Fruit fly (Drosophila melanogaster) whole organism, embryonic: ENCODE data around the gene CG9662.
A peak's percentile ranks its signal among the peaks of the same experiment; 100 is the strongest.

Experiments used
- Atf-2 ChIP-seq: fragments of 200-800 bp; sonication (Bioruptor generic); optimal IDR thresholded peaks from 2 replicates; lab custom pipeline; 2016; ENCODE audit warnings: missing biosample characterization, missing genetic modification characterization
- Atf3 ChIP-seq: fragments of 200-800 bp; sonication (Bioruptor generic); optimal IDR thresholded peaks from 3 replicates; lab custom pipeline; 2016; ENCODE audit warnings: missing biosample characterization, missing genetic modification characterization
- Bdp1 ChIP-seq: fragments of 200-800 bp; sonication (Bioruptor generic); optimal IDR thresholded peaks from 3 replicates; lab custom pipeline; 2016; ENCODE audit warnings: missing biosample characterization, missing genetic modification characterization
- CG1024 ChIP-seq: fragments of 200-800 bp; sonication (Bioruptor generic); IDR thresholded peaks from 2 replicates; pipeline ENCODE4 v1.3.6; 2022; ENCODE audit warnings: missing biosample characterization, missing genetic modification characterization
- CG10366 ChIP-seq: fragments of 200-800 bp; sonication (Bioruptor generic); IDR thresholded peaks from 2 replicates; pipeline ENCODE4 v1.3.6; 2022; ENCODE audit warnings: missing biosample characterization, missing genetic modification characterization
- CG10979 ChIP-seq: fragments of 200-800 bp; sonication (Bioruptor generic); optimal IDR thresholded peaks from 2 replicates; lab custom pipeline; 2018; ENCODE audit warnings: missing biosample characterization, mild to moderate bottlenecking, missing genetic modification characterization, moderate library complexity
- CG11085 ChIP-seq: fragments of 200-800 bp; sonication (Bioruptor generic); IDR thresholded peaks from 2 replicates; pipeline ENCODE4 v1.3.6; 2022; ENCODE audit warnings: missing biosample characterization, missing genetic modification characterization
- CG12391 ChIP-seq: fragments of 200-800 bp; sonication (Bioruptor generic); optimal IDR thresholded peaks from 3 replicates; lab custom pipeline; 2018; ENCODE audit warnings: missing biosample characterization, mild to moderate bottlenecking, missing genetic modification characterization, moderate library complexity
- CG14014 ChIP-seq: fragments of 200-800 bp; sonication (Bioruptor generic); IDR thresholded peaks from 2 replicates; pipeline ENCODE4 v1.3.6; 2022; ENCODE audit warnings: missing biosample characterization, missing genetic modification characterization
- CG14710 ChIP-seq: fragments of 200-800 bp; sonication (Bioruptor generic); optimal IDR thresholded peaks from 3 replicates; lab custom pipeline; 2019; ENCODE audit warnings: missing biosample characterization, mild to moderate bottlenecking, missing genetic modification characterization, moderate library complexity
- CG17186 ChIP-seq: fragments of 200-800 bp; sonication (Bioruptor generic); optimal IDR thresholded peaks from 3 replicates; lab custom pipeline; 2017; ENCODE audit warnings: missing biosample characterization, missing genetic modification reagents, missing genetic modification characterization
- CG17359 ChIP-seq: fragments of 200-800 bp; sonication (Bioruptor generic); optimal IDR thresholded peaks from 3 replicates; lab custom pipeline; 2018; ENCODE audit warnings: missing biosample characterization, mild to moderate bottlenecking, missing genetic modification characterization, moderate library complexity
- CG17385 ChIP-seq: fragments of 200-800 bp; sonication (Bioruptor generic); optimal IDR thresholded peaks from 3 replicates; lab custom pipeline; 2018; ENCODE audit warnings: missing biosample characterization, mild to moderate bottlenecking, missing genetic modification characterization
- CG18262 ChIP-seq: fragments of 200-800 bp; optimal IDR thresholded peaks from 3 replicates; lab custom pipeline; 2019; ENCODE audit warnings: missing biosample characterization, mild to moderate bottlenecking, missing genetic modification characterization, moderate library complexity
- CG2678 ChIP-seq: fragments of 200-800 bp; sonication (Bioruptor generic); optimal IDR thresholded peaks from 3 replicates; lab custom pipeline; 2019; ENCODE audit warnings: missing biosample characterization, mild to moderate bottlenecking, missing genetic modification characterization, moderate library complexity
- CG2875 ChIP-seq: fragments of 200-800 bp; sonication (Bioruptor generic); optimal IDR thresholded peaks from 2 replicates; lab custom pipeline; 2017; ENCODE audit warnings: missing biosample characterization, mild to moderate bottlenecking, missing genetic modification characterization, missing genetic modification reagents
- CG30020 ChIP-seq: fragments of 200-800 bp; optimal IDR thresholded peaks from 2 replicates; lab custom pipeline; 2019; ENCODE audit warnings: missing biosample characterization, mild to moderate bottlenecking, missing genetic modification characterization, moderate library complexity
- CG6689 ChIP-seq: fragments of 200-800 bp; sonication (Bioruptor generic); IDR thresholded peaks from 2 replicates; pipeline ENCODE4 v1.3.6; 2022; ENCODE audit warnings: missing biosample characterization, missing genetic modification characterization
- CG7839 ChIP-seq: fragments of 200-800 bp; sonication (Bioruptor generic); optimal IDR thresholded peaks from 3 replicates; lab custom pipeline; 2018; ENCODE audit warnings: missing biosample characterization, mild to moderate bottlenecking, missing genetic modification characterization, moderate library complexity
- CG8089 ChIP-seq: fragments of 200-800 bp; sonication (Bioruptor generic); optimal IDR thresholded peaks from 3 replicates; lab custom pipeline; 2016; ENCODE audit warnings: missing biosample characterization, missing genetic modification characterization
- CG8281 ChIP-seq: fragments of 200-800 bp; sonication (Bioruptor generic); optimal IDR thresholded peaks from 2 replicates; lab custom pipeline; 2018; ENCODE audit warnings: missing biosample characterization, mild to moderate bottlenecking, missing genetic modification characterization, moderate library complexity
- CG9609 ChIP-seq: fragments of 200-800 bp; sonication (Bioruptor generic); optimal IDR thresholded peaks from 3 replicates; lab custom pipeline; 2016; ENCODE audit warnings: missing biosample characterization, missing genetic modification characterization
- CG9797 ChIP-seq: fragments of 200-800 bp; sonication (Bioruptor generic); optimal IDR thresholded peaks from 3 replicates; lab custom pipeline; 2018; ENCODE audit warnings: missing biosample characterization, mild to moderate bottlenecking, missing genetic modification characterization
- Chrac-16 ChIP-seq: fragments of 200-800 bp; sonication (Bioruptor generic); optimal IDR thresholded peaks from 3 replicates; lab custom pipeline; 2016; ENCODE audit warnings: missing biosample characterization, missing genetic modification characterization
- D ChIP-seq, 2 experiments: fragments of 200-800 bp in 1 of 2; fragments of >200 bp in 1 of 2; sonication (Bioruptor generic) in 1 of 2; optimal IDR thresholded peaks; 2 replicates in 1 of 2; 3 replicates in 1 of 2; lab custom pipeline; 2017; ENCODE audit warnings: mild to moderate bottlenecking in 1 of 2, missing biosample characterization in 1 of 2, missing genetic modification characterization in 1 of 2, missing genetic modification reagents in 1 of 2
- D19A ChIP-seq: fragments of 200-800 bp; optimal IDR thresholded peaks from 3 replicates; lab custom pipeline; 2019; ENCODE audit warnings: missing biosample characterization, mild to moderate bottlenecking, missing genetic modification characterization, moderate library complexity
- H2.0 ChIP-seq: fragments of 200-800 bp; sonication (Bioruptor generic); IDR thresholded peaks from 2 replicates; pipeline ENCODE4 v1.3.6; 2022; ENCODE audit warnings: missing biosample characterization, missing genetic modification characterization
- Hr3 ChIP-seq: fragments of 200-800 bp; sonication (Bioruptor generic); optimal IDR thresholded peaks from 3 replicates; lab custom pipeline; 2016; ENCODE audit warnings: missing biosample characterization, missing genetic modification characterization
- Hr51 ChIP-seq, 2 experiments: fragments of 200-800 bp; sonication (Bioruptor generic); optimal IDR thresholded peaks; 2 replicates in 1 of 2; 3 replicates in 1 of 2; lab custom pipeline; 2016 to 2018; ENCODE audit warnings: missing biosample characterization in 2 of 2, missing genetic modification characterization in 2 of 2, mild to moderate bottlenecking in 1 of 2, moderate library complexity in 1 of 2
- MTF-1 ChIP-seq: fragments of 200-800 bp; sonication (Bioruptor generic); optimal IDR thresholded peaks from 2 replicates; lab custom pipeline; 2018; ENCODE audit warnings: missing biosample characterization, mild to moderate bottlenecking, missing genetic modification characterization, borderline replicate concordance
- NK7.1 ChIP-seq: fragments of 200-800 bp; sonication (Bioruptor generic); optimal IDR thresholded peaks from 3 replicates; lab custom pipeline; 2016; ENCODE audit warnings: missing biosample characterization, missing genetic modification characterization
- Neu2 ChIP-seq: fragments of 200-800 bp; sonication (Bioruptor generic); optimal IDR thresholded peaks from 3 replicates; lab custom pipeline; 2016; ENCODE audit warnings: missing biosample characterization, missing genetic modification characterization, borderline replicate concordance
- PHDP ChIP-seq: fragments of 200-800 bp; sonication (Bioruptor generic); optimal IDR thresholded peaks from 3 replicates; lab custom pipeline; 2018; ENCODE audit warnings: missing biosample characterization, mild to moderate bottlenecking, missing genetic modification characterization, moderate library complexity
- az2 ChIP-seq: fragments of 200-800 bp; sonication (Bioruptor generic); optimal IDR thresholded peaks from 3 replicates; lab custom pipeline; 2016; ENCODE audit warnings: missing biosample characterization, missing genetic modification characterization
- br ChIP-seq: fragments of >200 bp; optimal IDR thresholded peaks from 2 replicates; lab custom pipeline; 2017
- bsh ChIP-seq, 2 experiments: fragments of 200-800 bp; sonication (Bioruptor generic); optimal IDR thresholded peaks; 2 replicates each; lab custom pipeline; 2017 to 2018; ENCODE audit warnings: mild to moderate bottlenecking in 2 of 2, missing biosample characterization in 2 of 2, missing genetic modification characterization in 2 of 2, moderate library complexity in 1 of 2
- ci ChIP-seq: fragments of 200-800 bp; sonication (Bioruptor generic); IDR thresholded peaks from 3 replicates; pipeline ENCODE4 v1.3.6; 2022; ENCODE audit warnings: missing biosample characterization, missing genetic modification characterization
- dmrt99B ChIP-seq: fragments of 200-800 bp; sonication (Bioruptor generic); optimal IDR thresholded peaks from 2 replicates; lab custom pipeline; 2018; ENCODE audit warnings: missing biosample characterization, mild to moderate bottlenecking, missing genetic modification characterization, moderate library complexity
- fd96Cb ChIP-seq: fragments of 200-800 bp; sonication (Bioruptor generic); optimal IDR thresholded peaks from 2 replicates; lab custom pipeline; 2018; ENCODE audit warnings: missing biosample characterization, mild to moderate bottlenecking, missing genetic modification characterization, moderate library complexity
- grau ChIP-seq: fragments of 200-800 bp; optimal IDR thresholded peaks from 3 replicates; lab custom pipeline; 2019; ENCODE audit warnings: missing biosample characterization, mild to moderate bottlenecking, missing genetic modification characterization, moderate library complexity
- hkb ChIP-seq, 2 experiments: fragments of 200-800 bp in 1 of 2; fragments of >200 bp in 1 of 2; sonication (Bioruptor generic) in 1 of 2; IDR thresholded peaks in 1 of 2; optimal IDR thresholded peaks in 1 of 2; 2 replicates each; pipeline versions ENCODE4 v1.3.6 to Lab custom; 2017 to 2022; ENCODE audit warnings: missing biosample characterization in 1 of 2, missing genetic modification characterization in 1 of 2
- lbe ChIP-seq: fragments of 200-800 bp; sonication (Bioruptor generic); optimal IDR thresholded peaks from 2 replicates; lab custom pipeline; 2016; ENCODE audit warnings: missing biosample characterization, mild to moderate bottlenecking, missing genetic modification characterization
- nom ChIP-seq: fragments of 200-800 bp; sonication (Bioruptor generic); optimal IDR thresholded peaks from 2 replicates; lab custom pipeline; 2017; ENCODE audit warnings: missing biosample characterization, missing genetic modification characterization, mild to moderate bottlenecking, moderate library complexity, missing genetic modification reagents
- pum ChIP-seq: fragments of 200-800 bp; sonication (Bioruptor generic); optimal IDR thresholded peaks from 2 replicates; lab custom pipeline; 2016; ENCODE audit warnings: missing biosample characterization, missing genetic modification characterization
- pzg ChIP-seq: fragments of 200-800 bp; sonication (Bioruptor generic); optimal IDR thresholded peaks from 3 replicates; lab custom pipeline; 2018; ENCODE audit warnings: missing biosample characterization, mild to moderate bottlenecking, missing genetic modification characterization, moderate library complexity
- ranshi ChIP-seq: fragments of 200-800 bp; sonication (Bioruptor generic); IDR thresholded peaks from 2 replicates; pipeline ENCODE4 v1.3.6; 2022; ENCODE audit warnings: missing biosample characterization, missing genetic modification characterization
- seq ChIP-seq: fragments of 200-800 bp; sonication (Bioruptor generic); IDR thresholded peaks from 2 replicates; pipeline ENCODE4 v1.3.6; 2022; ENCODE audit warnings: missing biosample characterization, missing genetic modification characterization
- tap ChIP-seq: fragments of 200-800 bp; optimal IDR thresholded peaks from 3 replicates; lab custom pipeline; 2019; ENCODE audit warnings: missing biosample characterization, mild to moderate bottlenecking, missing genetic modification characterization, moderate library complexity

The CG9662 gene

dm6 chr2L:3341231-3341935, 35.2 kb downstream of the CG9662 start (continued):
- TF ChIP-seq Bdp1 (GFP tag; lab: Kevin White, UChicago): no peak
- peak; percentile 22 for TF ChIP-seq CG10979 (tag; lab: Kevin White, UChicago)
- TF ChIP-seq NK7.1 (GFP tag; lab: Kevin White, UChicago): no peak
- peak; percentile 36 for TF ChIP-seq CG18262 (tag; lab: Kevin White, UChicago)
- 0 out of 2 replicates have a peak, but pooled peaks have one; percentile 21 for TF ChIP-seq CG10366 (GFP tag; lab: Robert Waterston, UW)
- TF ChIP-seq D19A (tag; lab: Kevin White, UChicago): peak; percentile 9
- no peak; the same call in 2 of the 3 replicates for TF ChIP-seq ci
- TF ChIP-seq CG30020 (tag; lab: Kevin White, UChicago): no peak
- peak; percentile 34 for TF ChIP-seq CG12391
- TF ChIP-seq CG2678 (tag; lab: Kevin White, UChicago): peak; percentile 41
- TF ChIP-seq CG14014: no peak
- TF ChIP-seq hkb (optimal IDR thresholded peaks at IDR 0.05; lab: Kevin White, UChicago): no peak
- peak; percentile 38; the same call in 1 of the 2 replicates for TF ChIP-seq hkb (GFP tag; IDR thresholded peaks at IDR 0.05; lab: Robert Waterston, UW)
- no peak for TF ChIP-seq pum (GFP tag; lab: Kevin White, UChicago)
- peak; percentile 4 for TF ChIP-seq tap (tag; lab: Kevin White, UChicago)
- TF ChIP-seq Neu2 (GFP tag; lab: Kevin White, UChicago): no peak
- no peak for TF ChIP-seq CG11085 (GFP tag; lab: Robert Waterston, UW)
- 0 out of 2 replicates have a peak, but pooled peaks have one; percentile 20 for TF ChIP-seq seq (GFP tag; lab: Robert Waterston, UW)
- peak in 1 of 2 experiments; percentile 26 for TF ChIP-seq Hr51 (GFP tag; optimal IDR thresholded peaks at IDR 0.05; lab: Kevin White, UChicago)
- no peak for TF ChIP-seq ranshi (GFP tag; lab: Robert Waterston, UW)
- peak; percentile 44 for TF ChIP-seq CG7839
- TF ChIP-seq br: no peak
- no peak for TF ChIP-seq Hr3
- TF ChIP-seq CG17385: peak; percentile 1
- TF ChIP-seq D (optimal IDR thresholded peaks at IDR 0.05; lab: Kevin White, UChicago): no peak
- TF ChIP-seq D (GFP tag; optimal IDR thresholded peaks at IDR 0.05; lab: Kevin White, UChicago): peak; percentile 24
- no peak for TF ChIP-seq CG9797 (GFP tag; lab: Kevin White, UChicago)
- no peak for TF ChIP-seq CG17186 (GFP tag; lab: Kevin White, UChicago)
- TF ChIP-seq CG17359 (tag; lab: Kevin White, UChicago): peak; percentile 25
- TF ChIP-seq lbe (GFP tag; lab: Kevin White, UChicago): peak; percentile 65
- peak; percentile 8 for TF ChIP-seq CG14710 (tag; lab: Kevin White, UChicago)
- peak; percentile 32 for TF ChIP-seq az2 (GFP tag; lab: Kevin White, UChicago)
- no peak for TF ChIP-seq Atf3
- no peak for TF ChIP-seq nom (GFP tag; lab: Kevin White, UChicago)
- TF ChIP-seq pzg (GFP tag; lab: Kevin White, UChicago): no peak
- TF ChIP-seq H2.0: no peak
- TF ChIP-seq fd96Cb (tag; lab: Kevin White, UChicago): peak; percentile 1
- peak; percentile 43 for TF ChIP-seq dmrt99B
- peak; percentile 6 for TF ChIP-seq CG2875 (GFP tag; lab: Kevin White, UChicago)
- peak; percentile 27; the same call in 1 of the 2 replicates for TF ChIP-seq CG1024
- peak; percentile 10 for TF ChIP-seq grau (tag; lab: Kevin White, UChicago)
- TF ChIP-seq CG6689: 0 out of 2 replicates have a peak, but pooled peaks have one; percentile 14
- TF ChIP-seq Chrac-16: peak; percentile 11
- no peak for TF ChIP-seq CG8089 (GFP tag; lab: Kevin White, UChicago)
- TF ChIP-seq MTF-1 (GFP tag; lab: Kevin White, UChicago): no peak
- no peak for TF ChIP-seq CG8281 (tag; lab: Kevin White, UChicago)
- TF ChIP-seq PHDP (tag; lab: Kevin White, UChicago): peak; percentile 48
- no peak for TF ChIP-seq CG9609
- peak in 1 of 2 experiments; percentile 44 for TF ChIP-seq bsh (GFP tag; optimal IDR thresholded peaks at IDR 0.05; lab: Kevin White, UChicago)
- no peak for TF ChIP-seq Atf-2 (GFP tag; lab: Kevin White, UChicago)
